Fruit fly (Drosophila melanogaster) S2 (cell line): ENCODE results near the gene CG1368.

ENCODE experiments used
- CG8478 ChIP-seq: fragments of >200 bp; optimal IDR thresholded peaks from 2 replicates; lab custom pipeline; 2018
- CTCF ChIP-seq, 2 experiments: fragments of >200 bp; optimal IDR thresholded peaks; 2 replicates each; lab custom pipeline; 2018

dm6 chrX:14221995-14222394 lies 47.4 kb downstream of the CG1368 start:
- TF ChIP-seq CTCF (optimal IDR thresholded peaks at IDR 0.05; lab: Kevin White, UChicago) (no peak), CG8478 (lab: Kevin White, UChicago) (no peak)
